Fruit fly (Drosophila melanogaster) whole organism, embryonic: ENCODE data around the gene Ppm1.
A peak's percentile ranks its signal among the peaks of the same experiment; 100 is the strongest.

Source experiments
- B-H1 ChIP-seq: fragments of 200-800 bp; sonication (Bioruptor generic); IDR thresholded peaks from 3 replicates; pipeline ENCODE4 v1.3.6; 2022; ENCODE audit warnings: missing biosample characterization, missing genetic modification characterization
- B-H2 ChIP-seq: fragments of 200-800 bp; sonication (Bioruptor generic); optimal IDR thresholded peaks from 2 replicates; lab custom pipeline; 2018; ENCODE audit warnings: missing biosample characterization, mild to moderate bottlenecking, missing genetic modification characterization
- Bgb ChIP-seq: fragments of 200-800 bp; sonication (Bioruptor generic); IDR thresholded peaks from 2 replicates; pipeline ENCODE4 v1.3.6; 2022; ENCODE audit warnings: missing biosample characterization, missing genetic modification characterization; ENCODE audit not compliant: partially characterized antibody
- CG10654 ChIP-seq: fragments of 200-800 bp; sonication (Bioruptor generic); optimal IDR thresholded peaks from 2 replicates; lab custom pipeline; 2016; ENCODE audit warnings: missing biosample characterization, missing genetic modification characterization
- CG11247 ChIP-seq: fragments of 200-800 bp; sonication (Bioruptor generic); IDR thresholded peaks from 2 replicates; pipeline ENCODE4 v1.3.6; 2022; ENCODE audit warnings: missing biosample characterization, missing genetic modification characterization
- CG11560 ChIP-seq: fragments of 200-800 bp; sonication (Bioruptor generic); IDR thresholded peaks from 3 replicates; pipeline ENCODE4 v1.3.6; 2022; ENCODE audit warnings: missing biosample characterization, missing genetic modification characterization
- CG12155 ChIP-seq: fragments of 200-800 bp; sonication (Bioruptor generic); optimal IDR thresholded peaks from 3 replicates; lab custom pipeline; 2016; ENCODE audit warnings: missing biosample characterization, missing genetic modification characterization
- CG14667 ChIP-seq: fragments of 200-800 bp; sonication (Bioruptor generic); IDR thresholded peaks from 2 replicates; pipeline ENCODE4 v1.3.6; 2022; ENCODE audit warnings: missing biosample characterization, missing genetic modification characterization
- CG14710 ChIP-seq: fragments of 200-800 bp; sonication (Bioruptor generic); optimal IDR thresholded peaks from 3 replicates; lab custom pipeline; 2019; ENCODE audit warnings: missing biosample characterization, mild to moderate bottlenecking, missing genetic modification characterization, moderate library complexity
- CG15696 ChIP-seq: fragments of 200-800 bp; sonication (Bioruptor generic); optimal IDR thresholded peaks from 2 replicates; lab custom pipeline; 2019; ENCODE audit warnings: missing biosample characterization, mild to moderate bottlenecking, missing genetic modification characterization, moderate library complexity
- CG1602 ChIP-seq: fragments of 200-800 bp; sonication (Bioruptor generic); optimal IDR thresholded peaks from 3 replicates; lab custom pipeline; 2016; ENCODE audit warnings: missing biosample characterization, missing genetic modification characterization
- CG2202 ChIP-seq: fragments of 200-800 bp; sonication (Bioruptor generic); optimal IDR thresholded peaks from 2 replicates; lab custom pipeline; 2018; ENCODE audit warnings: missing biosample characterization, mild to moderate bottlenecking, missing genetic modification characterization
- CG2678 ChIP-seq: fragments of 200-800 bp; sonication (Bioruptor generic); optimal IDR thresholded peaks from 3 replicates; lab custom pipeline; 2019; ENCODE audit warnings: missing biosample characterization, mild to moderate bottlenecking, missing genetic modification characterization, moderate library complexity
- CG32532 ChIP-seq: fragments of 200-800 bp; sonication (Bioruptor generic); IDR thresholded peaks from 2 replicates; pipeline ENCODE4 v1.3.6; 2022; ENCODE audit warnings: missing biosample characterization, missing genetic modification characterization
- CG3281 ChIP-seq: fragments of 200-800 bp; sonication (Bioruptor generic); optimal IDR thresholded peaks from 3 replicates; lab custom pipeline; 2017; ENCODE audit warnings: missing biosample characterization, mild to moderate bottlenecking, missing genetic modification characterization
- CG33213 ChIP-seq: fragments of 200-800 bp; sonication (Bioruptor generic); optimal IDR thresholded peaks from 3 replicates; lab custom pipeline; 2016; ENCODE audit warnings: missing biosample characterization, missing genetic modification characterization
- CG34422 ChIP-seq: fragments of 200-800 bp; sonication (Bioruptor generic); IDR thresholded peaks from 3 replicates; pipeline ENCODE4 v1.3.6; 2022; ENCODE audit warnings: missing biosample characterization, missing genetic modification characterization
- CG42726 ChIP-seq: fragments of 200-800 bp; sonication (Bioruptor generic); IDR thresholded peaks from 2 replicates; pipeline ENCODE4 v1.3.6; 2022; ENCODE audit warnings: missing biosample characterization, missing genetic modification characterization; ENCODE audit not compliant: partially characterized antibody
- CG7271 ChIP-seq: fragments of 200-800 bp; sonication (Bioruptor generic); optimal IDR thresholded peaks from 2 replicates; lab custom pipeline; 2018; ENCODE audit warnings: missing biosample characterization, mild to moderate bottlenecking, missing genetic modification characterization, moderate library complexity
- CG7786 ChIP-seq: fragments of 200-800 bp; sonication (Bioruptor generic); optimal IDR thresholded peaks from 2 replicates; lab custom pipeline; 2016; ENCODE audit warnings: missing biosample characterization, missing genetic modification characterization
- CG8290 ChIP-seq, 3 experiments: fragments of 200-800 bp; sonication (Bioruptor generic); optimal IDR thresholded peaks; 2 replicates each; lab custom pipeline; 2016 to 2019; ENCODE audit warnings: missing biosample characterization in 3 of 3, missing genetic modification characterization in 3 of 3, mild to moderate bottlenecking in 2 of 3, moderate library complexity in 1 of 3
- CG8765 ChIP-seq: fragments of 200-800 bp; sonication (Bioruptor generic); IDR thresholded peaks from 2 replicates; pipeline ENCODE4 v1.3.6; 2022; ENCODE audit warnings: missing biosample characterization, missing genetic modification characterization
- CG8924 ChIP-seq: fragments of 200-800 bp; optimal IDR thresholded peaks from 3 replicates; lab custom pipeline; 2019; ENCODE audit warnings: missing biosample characterization, mild to moderate bottlenecking, missing genetic modification characterization, moderate library complexity
- CG9609 ChIP-seq: fragments of 200-800 bp; sonication (Bioruptor generic); optimal IDR thresholded peaks from 3 replicates; lab custom pipeline; 2016; ENCODE audit warnings: missing biosample characterization, missing genetic modification characterization
- CG9932 ChIP-seq: fragments of 200-800 bp; sonication (Bioruptor generic); IDR thresholded peaks from 2 replicates; pipeline ENCODE4 v1.3.6; 2022; ENCODE audit warnings: missing biosample characterization, missing genetic modification characterization
- Eip74EF ChIP-seq, 2 experiments: fragments of 200-800 bp in 1 of 2; fragments of >200 bp in 1 of 2; sonication (Bioruptor generic) in 1 of 2; optimal IDR thresholded peaks; 2 replicates each; lab custom pipeline; 2017 to 2019; ENCODE audit warnings: missing biosample characterization in 2 of 2, missing genetic modification characterization in 2 of 2, mild to moderate bottlenecking in 1 of 2, moderate library complexity in 1 of 2
- GATAe ChIP-seq: fragments of 200-800 bp; sonication (Bioruptor generic); conservative IDR thresholded peaks from 2 replicates; pipeline ENCODE4 v1.3.6; 2022; ENCODE audit warnings: missing biosample characterization, missing genetic modification characterization
- HmgZ ChIP-seq: fragments of 200-800 bp; sonication (Bioruptor generic); optimal IDR thresholded peaks from 2 replicates; lab custom pipeline; 2018; ENCODE audit warnings: missing biosample characterization, mild to moderate bottlenecking, missing genetic modification characterization
- Hr3 ChIP-seq: fragments of 200-800 bp; sonication (Bioruptor generic); optimal IDR thresholded peaks from 3 replicates; lab custom pipeline; 2016; ENCODE audit warnings: missing biosample characterization, missing genetic modification characterization
- Hr78 ChIP-seq, 2 experiments: fragments of 200-800 bp in 1 of 2; fragments of >200 bp in 1 of 2; sonication (Bioruptor generic) in 1 of 2; optimal IDR thresholded peaks; 2 replicates each; lab custom pipeline; 2017 to 2019; ENCODE audit warnings: missing biosample characterization in 2 of 2, missing genetic modification characterization in 2 of 2, mild to moderate bottlenecking in 1 of 2, moderate library complexity in 1 of 2
- Myb ChIP-seq: fragments of 200-800 bp; sonication (Bioruptor generic); optimal IDR thresholded peaks from 2 replicates; lab custom pipeline; 2016; ENCODE audit warnings: missing biosample characterization, missing genetic modification characterization
- Rx ChIP-seq: fragments of 200-800 bp; sonication (Bioruptor generic); IDR thresholded peaks from 2 replicates; pipeline ENCODE4 v1.3.6; 2022; ENCODE audit warnings: missing biosample characterization, missing genetic modification characterization
- Sin3A ChIP-seq: fragments of >200 bp; optimal IDR thresholded peaks from 2 replicates; lab custom pipeline; 2018
- Trl ChIP-seq, 3 experiments: fragments of >200 bp in 2 of 3; fragments of 200-800 bp in 1 of 3; sonication (Bioruptor generic) in 1 of 3; optimal IDR thresholded peaks; 2 replicates in 1 of 3; 3 replicates in 2 of 3; lab custom pipeline; 2016 to 2017; ENCODE audit warnings: missing biosample characterization in 1 of 3, missing genetic modification characterization in 1 of 3
- bcd ChIP-seq: fragments of 200-800 bp; sonication (Bioruptor generic); optimal IDR thresholded peaks from 2 replicates; lab custom pipeline; 2017; ENCODE audit warnings: missing biosample characterization, mild to moderate bottlenecking, missing genetic modification characterization
- bowl ChIP-seq: fragments of 200-800 bp; sonication (Bioruptor generic); IDR thresholded peaks from 2 replicates; pipeline ENCODE4 v1.3.6; 2022; ENCODE audit warnings: missing biosample characterization, missing genetic modification characterization
- chinmo ChIP-seq: fragments of 200-800 bp; sonication (Bioruptor generic); IDR thresholded peaks from 4 replicates; pipeline ENCODE4 v1.3.6; 2022; ENCODE audit warnings: missing biosample characterization, missing genetic modification characterization; ENCODE audit not compliant: partially characterized antibody
- grau ChIP-seq: fragments of 200-800 bp; optimal IDR thresholded peaks from 3 replicates; lab custom pipeline; 2019; ENCODE audit warnings: missing biosample characterization, mild to moderate bottlenecking, missing genetic modification characterization, moderate library complexity
- jumu ChIP-seq: fragments of 200-800 bp; sonication (Bioruptor generic); optimal IDR thresholded peaks from 3 replicates; lab custom pipeline; 2016; ENCODE audit warnings: missing biosample characterization, missing genetic modification characterization
- mam ChIP-seq: fragments of 200-800 bp; sonication (Bioruptor generic); optimal IDR thresholded peaks from 3 replicates; lab custom pipeline; 2016; ENCODE audit warnings: missing biosample characterization, missing genetic modification characterization
- pita ChIP-seq: fragments of 200-800 bp; sonication (Bioruptor generic); optimal IDR thresholded peaks from 2 replicates; lab custom pipeline; 2017; ENCODE audit warnings: missing biosample characterization, mild to moderate bottlenecking, missing genetic modification characterization
- rib ChIP-seq: fragments of 200-800 bp; sonication (Bioruptor generic); IDR thresholded peaks from 2 replicates; pipeline ENCODE4 v1.3.6; 2022; ENCODE audit warnings: missing biosample characterization, missing genetic modification characterization
- ro ChIP-seq: fragments of 200-800 bp; sonication (Bioruptor generic); IDR thresholded peaks from 2 replicates; pipeline ENCODE4 v1.3.6; 2022; ENCODE audit warnings: missing biosample characterization, missing genetic modification characterization
- sens-2 ChIP-seq: fragments of 200-800 bp; sonication (Bioruptor generic); IDR thresholded peaks from 2 replicates; pipeline ENCODE4 v1.3.6; 2022; ENCODE audit warnings: missing biosample characterization, missing genetic modification characterization
- sisA ChIP-seq: fragments of 200-800 bp; sonication (Bioruptor generic); IDR thresholded peaks from 2 replicates; pipeline ENCODE4 v1.3.6; 2022; ENCODE audit warnings: missing biosample characterization, missing genetic modification characterization
- sr ChIP-seq: fragments of 200-800 bp; sonication (Bioruptor generic); IDR thresholded peaks from 3 replicates; pipeline ENCODE4 v1.3.6; 2022; ENCODE audit warnings: missing biosample characterization, missing genetic modification characterization
- sug ChIP-seq: fragments of 200-800 bp; optimal IDR thresholded peaks from 2 replicates; lab custom pipeline; 2019; ENCODE audit warnings: missing biosample characterization, mild to moderate bottlenecking, missing genetic modification characterization, moderate library complexity
- tna ChIP-seq: fragments of 200-800 bp; sonication (Bioruptor generic); IDR thresholded peaks from 2 replicates; pipeline ENCODE4 v1.3.6; 2022; ENCODE audit warnings: missing biosample characterization, missing genetic modification characterization; ENCODE audit not compliant: partially characterized antibody
- unc-4 ChIP-seq: fragments of 200-800 bp; sonication (Bioruptor generic); IDR thresholded peaks from 2 replicates; pipeline ENCODE4 v1.3.6; 2022; ENCODE audit warnings: missing biosample characterization, missing genetic modification characterization; ENCODE audit not compliant: partially characterized antibody

Gene Ppm1

dm6 chr3L:557294-557693 lies 23.8 kb upstream of the Ppm1 start (continued):
- TF ChIP-seq chinmo (GFP tag; lab: Robert Waterston, UW) (0 out of 4 replicates have a peak, but pooled peaks have one; percentile 63), HmgZ (tag; lab: Kevin White, UChicago) (peak; percentile 72), Myb (GFP tag; lab: Kevin White, UChicago) (no peak), Bgb (peak; percentile 21; the same call in 1 of the 2 replicates), bcd (GFP tag; lab: Kevin White, UChicago) (peak; percentile 2), sug (peak; percentile 41), CG3281 (GFP tag; lab: Kevin White, UChicago) (peak; percentile 38), Hr78 (GFP tag; optimal IDR thresholded peaks at IDR 0.05; lab: Kevin White, UChicago) (no peak), GATAe (GFP tag; lab: Robert Waterston, UW) (0 out of 2 replicates have a peak, but pooled peaks have one; percentile 17), CG34422 (peak; percentile 64; the same call in 2 of the 3 replicates), ro (GFP tag; lab: Robert Waterston, UW) (0 out of 2 replicates have a peak, but pooled peaks have one; percentile 15), tna (no peak), B-H1 (GFP tag; lab: Robert Waterston, UW) (peak; percentile 39; the same call in 2 of the 3 replicates), Trl (optimal IDR thresholded peaks at IDR 0.05; lab: Kevin White, UChicago) (no peak), Trl (GFP tag; optimal IDR thresholded peaks at IDR 0.05; lab: Kevin White, UChicago) (peak; percentile 37), CG11247 (GFP tag; lab: Robert Waterston, UW) (peak; percentile 41), jumu (GFP tag; lab: Kevin White, UChicago) (peak; percentile 31), CG8290 (GFP tag; optimal IDR thresholded peaks at IDR 0.05; lab: Kevin White, UChicago) (no peak), CG8290 (tag; optimal IDR thresholded peaks at IDR 0.05; lab: Kevin White, UChicago) (peak in 1 of 2 experiments; percentile 91), CG7271 (tag; lab: Kevin White, UChicago) (no peak), rib (GFP tag; lab: Robert Waterston, UW) (0 out of 2 replicates have a peak, but pooled peaks have one; percentile 44), CG10654 (peak; percentile 15), unc-4 (GFP tag; lab: Robert Waterston, UW) (no peak), sisA (GFP tag; lab: Robert Waterston, UW) (peak; percentile 27; the same call in 1 of the 2 replicates), Eip74EF (GFP tag; optimal IDR thresholded peaks at IDR 0.05; lab: Kevin White, UChicago) (no peak), CG2202 (tag; lab: Kevin White, UChicago) (no peak), B-H2 (peak; percentile 31), CG12155 (GFP tag; lab: Kevin White, UChicago) (peak; percentile 40), grau (peak; percentile 50), CG14710 (tag; lab: Kevin White, UChicago) (no peak), Rx (GFP tag; lab: Robert Waterston, UW) (peak; percentile 45; the same call in 1 of the 2 replicates), CG15696 (tag; lab: Kevin White, UChicago) (no peak), CG33213 (no peak), CG14667 (GFP tag; lab: Robert Waterston, UW) (peak; percentile 35; the same call in 1 of the 2 replicates), CG1602 (GFP tag; lab: Kevin White, UChicago) (peak; percentile 4), CG8765 (peak; percentile 42; the same call in 1 of the 2 replicates), CG9932 (GFP tag; lab: Robert Waterston, UW) (peak; percentile 85), bowl (GFP tag; lab: Robert Waterston, UW) (peak; percentile 43; the same call in 1 of the 2 replicates), CG8924 (peak; percentile 15), CG32532 (GFP tag; lab: Robert Waterston, UW) (peak; percentile 87), sens-2 (GFP tag; lab: Robert Waterston, UW) (no peak), pita (GFP tag; lab: Kevin White, UChicago) (no peak), Sin3A (no peak), CG7786 (GFP tag; lab: Kevin White, UChicago) (peak; percentile 60), sr (GFP tag; lab: Robert Waterston, UW) (no peak), CG11560 (tag; lab: Robert Waterston, UW) (peak; percentile 57; the same call in 2 of the 3 replicates), CG42726 (GFP tag; lab: Robert Waterston, UW) (no peak), Hr3 (peak; percentile 1), CG2678 (tag; lab: Kevin White, UChicago) (peak; percentile 47), mam (GFP tag; lab: Kevin White, UChicago) (peak; percentile 55), CG9609 (peak; percentile 40)
